Fruit fly (Drosophila melanogaster): ENCODE data around the gene CG7655.

Gene CG7655

DNA sequence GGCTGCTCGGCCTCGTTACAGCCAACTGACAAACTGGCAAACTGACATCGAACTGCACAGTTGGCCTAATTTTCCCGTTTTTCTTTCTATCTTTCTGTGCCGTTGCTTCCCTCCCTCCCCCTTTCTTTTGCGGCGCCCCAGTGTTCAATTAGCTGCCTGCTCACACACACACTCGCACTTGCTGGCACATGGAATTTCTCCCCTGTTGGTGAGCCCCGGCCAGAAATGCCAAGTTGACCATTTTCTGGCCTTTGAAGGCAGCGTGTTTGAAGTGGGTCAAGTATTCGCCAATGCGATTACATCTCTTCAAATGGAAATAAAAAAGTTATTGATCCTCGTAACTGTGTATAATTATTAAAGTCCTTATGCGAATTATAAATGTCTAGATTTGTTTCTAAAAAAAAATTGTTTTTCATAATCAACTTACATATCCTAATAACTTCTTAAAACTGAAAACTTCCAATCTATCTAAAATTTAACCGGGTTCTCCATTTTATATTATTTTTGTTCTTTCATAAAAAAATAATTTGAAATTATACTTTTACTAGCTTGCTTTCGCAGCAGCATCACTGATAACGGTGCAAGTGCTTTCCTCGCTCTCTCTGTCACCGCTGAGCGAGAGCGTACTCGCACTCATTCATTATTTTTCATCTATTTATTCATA is 1.7 kb upstream of the CG7655 start (continued):
- no peak for TF ChIP-seq amos (GFP tag; IDR thresholded peaks at IDR 0.05; ENCODE audit: partially characterized antibody)
- TF ChIP-seq Dbx (GFP tag; IDR thresholded peaks at IDR 0.05): no peak
- no peak for TF ChIP-seq CG4328 (GFP tag; optimal IDR thresholded peaks at IDR 0.05)
- no peak for TF ChIP-seq CG13624 (GFP tag; optimal IDR thresholded peaks at IDR 0.05)
- TF ChIP-seq ara (GFP tag; IDR thresholded peaks at IDR 0.05): peak; percentile 43; the same call in 1 of the 2 replicates
- no peak for TF ChIP-seq Atf6 (GFP tag; IDR thresholded peaks at IDR 0.05)
- TF ChIP-seq dpn (GFP tag; optimal IDR thresholded peaks at IDR 0.05): peak in 1 of 2 experiments; percentile 29
- no peak for TF ChIP-seq CG7987 (GFP tag; optimal IDR thresholded peaks at IDR 0.05)
- TF ChIP-seq CG7745 (tag; optimal IDR thresholded peaks at IDR 0.05): no peak
- no peak for TF ChIP-seq CG4404 (GFP tag; IDR thresholded peaks at IDR 0.05)
- peak; percentile 53 for TF ChIP-seq odd (GFP tag; optimal IDR thresholded peaks at IDR 0.05)
- no peak for TF ChIP-seq sqz (GFP tag; optimal IDR thresholded peaks at IDR 0.05)
- no peak for TF ChIP-seq Camta (GFP tag; optimal IDR thresholded peaks at IDR 0.05)
- peak; percentile 62 for TF ChIP-seq kni (GFP tag; optimal IDR thresholded peaks at IDR 0.05)
- peak; percentile 4 to 45 for TF ChIP-seq Trl (optimal IDR thresholded peaks at IDR 0.05)
- no peak for TF ChIP-seq Trl (GFP tag; optimal IDR thresholded peaks at IDR 0.05)
- no peak for TF ChIP-seq sisA (GFP tag; IDR thresholded peaks at IDR 0.05)
- TF ChIP-seq Mad (GFP tag; optimal IDR thresholded peaks at IDR 0.05): no peak
- TF ChIP-seq Nf-YB (GFP tag; optimal IDR thresholded peaks at IDR 0.05): no peak
- TF ChIP-seq Ravus (GFP tag; IDR thresholded peaks at IDR 0.05): no peak
- peak; percentile 30 for TF ChIP-seq pros (GFP tag; optimal IDR thresholded peaks at IDR 0.05)
- TF ChIP-seq stwl (tag; optimal IDR thresholded peaks at IDR 0.05): no peak
- no peak for TF ChIP-seq slou (GFP tag; optimal IDR thresholded peaks at IDR 0.05)
- peak; percentile 3 for TF ChIP-seq CG9609 (GFP tag; optimal IDR thresholded peaks at IDR 0.05)
- TF ChIP-seq hkb (optimal IDR thresholded peaks at IDR 0.05): peak; percentile 39
- TF ChIP-seq hkb (GFP tag; IDR thresholded peaks at IDR 0.05): no peak
- TF ChIP-seq Dll (GFP tag; IDR thresholded peaks at IDR 0.05; ENCODE audit: partially characterized antibody): no peak
- peak; percentile 17 for TF ChIP-seq CG33557 (GFP tag; optimal IDR thresholded peaks at IDR 0.05)
- no peak for TF ChIP-seq Nf-YC (tag; optimal IDR thresholded peaks at IDR 0.05)
- TF ChIP-seq Rfx (GFP tag; IDR thresholded peaks at IDR 0.05): no peak
- TF ChIP-seq CG10979 (tag; optimal IDR thresholded peaks at IDR 0.05): peak; percentile 76
- TF ChIP-seq Gsc (GFP tag; IDR thresholded peaks at IDR 0.05): no peak
- peak; percentile 39 for TF ChIP-seq Max (GFP tag; optimal IDR thresholded peaks at IDR 0.05)
- TF ChIP-seq oc (tag; optimal IDR thresholded peaks at IDR 0.05): no peak
- TF ChIP-seq peb (GFP tag; IDR thresholded peaks at IDR 0.05): no peak
- no peak for TF ChIP-seq Hey (tag; optimal IDR thresholded peaks at IDR 0.05)
- peak; percentile 40 for TF ChIP-seq fd96Cb (tag; optimal IDR thresholded peaks at IDR 0.05)
- no peak for TF ChIP-seq CG11560 (tag; IDR thresholded peaks at IDR 0.05)
- no peak for TF ChIP-seq Myb (GFP tag; optimal IDR thresholded peaks at IDR 0.05)
- TF ChIP-seq ssp (GFP tag; IDR thresholded peaks at IDR 0.05): no peak
- peak; percentile 32 for TF ChIP-seq CG16815 (GFP tag; optimal IDR thresholded peaks at IDR 0.05)
- no peak for TF ChIP-seq Fer2 (tag; optimal IDR thresholded peaks at IDR 0.05)
- no peak for TF ChIP-seq CG8281 (tag; optimal IDR thresholded peaks at IDR 0.05)
- TF ChIP-seq CG6272 (GFP tag; IDR thresholded peaks at IDR 0.05): no peak
- no peak for TF ChIP-seq sr (GFP tag; IDR thresholded peaks at IDR 0.05)
- no peak for TF ChIP-seq wor (GFP tag; IDR thresholded peaks at IDR 0.05)
- no peak for TF ChIP-seq shn (GFP tag; optimal IDR thresholded peaks at IDR 0.05)
- no peak for TF ChIP-seq CG42726 (GFP tag; IDR thresholded peaks at IDR 0.05; ENCODE audit: partially characterized antibody)
- TF ChIP-seq Jarid2 (GFP tag; optimal IDR thresholded peaks at IDR 0.05): no peak
- no peak for TF ChIP-seq bab2 (GFP tag; optimal IDR thresholded peaks at IDR 0.05)
- peak; percentile 35 for TF ChIP-seq CG4820 (GFP tag; optimal IDR thresholded peaks at IDR 0.05)
